Worm (Caenorhabditis elegans) whole organism, midembryonic: Measurements from ENCODE around the gene spp-26.

ENCODE experiments used
- T22C8.4 ChIP-seq: fragments of 200-800 bp; sonication (Bioruptor generic); IDR thresholded peaks from 2 replicates; pipeline ENCODE4 v1.3.6; 2022; ENCODE audit warnings: missing genetic modification characterization, missing compliant biosample characterization
- cog-1 ChIP-seq: sonication (generic microtip); optimal IDR thresholded peaks from 2 replicates; lab custom pipeline; 2016; ENCODE audit warnings: missing genetic modification characterization, missing compliant biosample characterization
- flt-1 ChIP-seq: fragments of 200-800 bp; sonication (Bioruptor generic); IDR thresholded peaks from 2 replicates; pipeline ENCODE4 v1.3.6; 2022; ENCODE audit warnings: missing genetic modification characterization, missing compliant biosample characterization
- klf-2 ChIP-seq: fragments of 200-800 bp; sonication (Bioruptor generic); conservative IDR thresholded peaks from 2 replicates; pipeline ENCODE4 v1.3.6; 2022; ENCODE audit warnings: missing genetic modification reagents, missing genetic modification characterization, missing compliant biosample characterization
- med-1 ChIP-seq: sonication (generic microtip); optimal IDR thresholded peaks from 2 replicates; lab custom pipeline; 2017; ENCODE audit warnings: missing genetic modification characterization, mild to moderate bottlenecking, missing compliant biosample characterization, antibody characterized with exemption, missing genetic modification reagents; ENCODE audit not compliant: insufficient read depth
- ref-1 ChIP-seq: fragments of 200-800 bp; sonication (Bioruptor generic); conservative IDR thresholded peaks from 2 replicates; pipeline ENCODE4 v1.3.6; 2022; ENCODE audit warnings: missing genetic modification reagents, missing genetic modification characterization, missing compliant biosample characterization
- tab-1 ChIP-seq: fragments of 200-800 bp; sonication (Bioruptor generic); IDR thresholded peaks from 2 replicates; pipeline ENCODE4 v1.3.6; 2022; ENCODE audit warnings: missing genetic modification characterization, missing compliant biosample characterization
- ztf-23 ChIP-seq: fragments of 200-800 bp; sonication (Bioruptor generic); IDR thresholded peaks from 2 replicates; pipeline ENCODE4 v1.3.6; 2022; ENCODE audit warnings: missing genetic modification reagents, missing genetic modification characterization, missing compliant biosample characterization
- ztf-29 ChIP-seq: fragments of 200-800 bp; sonication (Bioruptor generic); IDR thresholded peaks from 2 replicates; pipeline ENCODE4 v1.3.6; 2022; ENCODE audit warnings: missing genetic modification reagents, missing genetic modification characterization, missing compliant biosample characterization

DNA sequence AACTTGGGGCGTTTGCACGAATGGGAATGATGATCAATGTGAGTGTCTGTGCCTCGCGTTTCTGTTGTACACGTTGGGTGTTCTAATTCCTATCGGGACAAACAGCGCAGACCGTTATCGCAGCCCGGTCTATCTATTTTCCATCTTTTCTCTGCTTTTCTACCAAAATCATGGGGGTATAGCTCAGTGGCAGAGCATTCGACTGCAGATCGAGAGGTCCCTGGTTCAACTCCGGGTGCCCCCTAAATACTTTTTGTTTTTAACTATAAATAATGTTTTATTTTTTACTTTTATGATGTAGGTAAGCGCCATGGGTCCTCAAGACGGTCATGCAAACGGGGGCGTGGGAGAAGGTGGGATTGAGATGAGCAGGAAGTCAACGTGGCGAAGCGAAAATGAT lies 580 bp upstream of the spp-26 start:
- TF ChIP-seq ztf-23 (GFP tag; lab: Robert Waterston, UW) (no peak), flt-1 (GFP tag; lab: Robert Waterston, UW) (no peak), ref-1 (GFP tag; lab: Robert Waterston, UW) (no peak), cog-1 (tag; lab: Kevin White, UChicago) (no peak), med-1 (GFP tag; lab: Kevin White, UChicago) (no peak), klf-2 (GFP tag; lab: Robert Waterston, UW) (no peak), T22C8.4 (no peak), tab-1 (GFP tag; lab: Robert Waterston, UW) (no peak), ztf-29 (GFP tag; lab: Robert Waterston, UW) (0 out of 2 replicates have a peak, but pooled peaks have one; percentile 12)
